Worm (Caenorhabditis elegans): Measurements from ENCODE around the gene exos-9.

DNA sequence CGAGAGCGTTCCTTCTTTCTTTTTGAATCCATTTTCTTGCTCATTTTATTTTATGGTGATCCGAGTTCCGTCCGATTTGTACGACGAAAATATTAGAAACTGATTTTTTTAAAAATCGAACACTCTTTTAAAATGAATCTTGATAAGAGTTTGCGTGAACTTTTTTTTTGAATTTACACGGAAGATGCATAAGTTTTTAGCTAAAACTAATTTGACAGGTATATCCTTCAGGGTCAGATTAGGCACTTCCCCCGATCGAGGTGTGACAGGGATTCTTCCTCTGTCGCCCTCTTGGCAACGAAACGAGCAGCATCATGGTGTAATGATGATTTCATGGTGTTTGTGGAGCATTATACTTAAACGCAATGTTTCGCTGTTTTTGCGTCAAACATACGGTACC lies 2.5 kb downstream of the exos-9 start, which contains the start of gene F37C12.18:
- TF ChIP-seq snpc-4 (tag; optimal IDR thresholded peaks at IDR 0.05) (no peak), elt-3 (tag; optimal IDR thresholded peaks at IDR 0.05) (no peak), unc-62 (GFP tag; optimal IDR thresholded peaks at IDR 0.05) (no peak), sptf-1 (tag; optimal IDR thresholded peaks at IDR 0.05) (no peak), nhr-12 (tag; optimal IDR thresholded peaks at IDR 0.05) (no peak), lin-13 (tag; optimal IDR thresholded peaks at IDR 0.05) (no peak), ztf-11 (tag; optimal IDR thresholded peaks at IDR 0.05) (no peak), nhr-28 (tag; optimal IDR thresholded peaks at IDR 0.05) (no peak), ham-2 (GFP tag; optimal IDR thresholded peaks at IDR 0.05) (no peak), lsy-2 (tag; optimal IDR thresholded peaks at IDR 0.05) (no peak), elt-1 (tag; optimal IDR thresholded peaks at IDR 0.05; ENCODE audit: borderline replicate concordance, insufficient read depth) (no peak), nhr-76 (tag; optimal IDR thresholded peaks at IDR 0.05) (no peak), ceh-83 (GFP tag; optimal IDR thresholded peaks at IDR 0.05) (no peak), ceh-43 (GFP tag; optimal IDR thresholded peaks at IDR 0.05) (no peak)
